Fruit fly (Drosophila melanogaster): ENCODE measurements around the gene RhoGAP93B.

DNA sequence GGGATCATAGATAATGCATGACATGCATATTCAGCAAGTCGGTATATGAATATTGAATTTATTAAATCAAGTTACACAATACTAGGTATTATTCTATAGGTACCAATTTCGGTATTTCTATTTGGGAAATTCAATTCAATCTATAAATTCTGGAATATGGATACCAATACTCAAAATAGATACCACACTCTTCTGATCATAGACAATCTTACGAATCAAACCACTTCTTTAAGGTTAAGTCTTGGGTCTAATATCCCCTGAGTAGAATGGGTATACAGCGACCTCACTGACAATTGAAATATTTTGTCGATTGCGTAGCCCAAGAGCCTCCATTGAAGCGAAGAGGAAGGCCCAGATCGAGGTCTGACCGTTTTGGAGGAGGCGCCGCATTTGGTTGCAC, 4.8 kb downstream of the RhoGAP93B start:
- TF ChIP-seq CrebA (GFP tag; optimal IDR thresholded peaks at IDR 0.05; ENCODE audit: borderline replicate concordance) (no peak), lola (GFP tag; optimal IDR thresholded peaks at IDR 0.05) (no peak), jim (GFP tag; optimal IDR thresholded peaks at IDR 0.05) (no peak), Mio (GFP tag; optimal IDR thresholded peaks at IDR 0.05) (no peak), woc (GFP tag; optimal IDR thresholded peaks at IDR 0.05) (no peak), h (GFP tag; optimal IDR thresholded peaks at IDR 0.05) (no peak), Jra (GFP tag; optimal IDR thresholded peaks at IDR 0.05) (no peak), GATAd (GFP tag; optimal IDR thresholded peaks at IDR 0.05) (no peak), usp (GFP tag; optimal IDR thresholded peaks at IDR 0.05) (no peak), sage (GFP tag; optimal IDR thresholded peaks at IDR 0.05) (no peak), Hr83 (GFP tag; optimal IDR thresholded peaks at IDR 0.05; ENCODE audit: poor library complexity, severe bottlenecking) (no peak)
